Worm (Caenorhabditis elegans): ENCODE data around the gene cyp-33D3.

DNA sequence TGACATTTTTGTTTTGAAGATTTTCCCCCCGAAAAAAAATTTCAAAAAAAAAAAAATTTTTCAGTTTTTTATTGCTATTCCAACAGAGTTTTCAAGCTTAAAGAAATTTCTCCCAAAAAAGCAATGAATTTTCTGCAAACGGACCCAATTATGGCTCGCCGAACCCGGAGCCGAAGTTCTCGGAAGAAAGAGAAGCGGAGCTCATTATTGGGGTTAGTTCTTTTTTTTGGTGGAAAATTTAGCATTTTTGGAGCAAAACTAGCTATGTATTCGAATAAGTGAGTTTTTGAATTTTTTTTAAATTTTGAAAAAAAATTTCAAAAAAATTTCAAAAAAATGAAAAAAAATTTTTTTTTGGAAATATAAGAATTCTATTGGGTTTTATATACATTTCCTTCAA is 17.4 kb downstream of the cyp-33D3 start, which contains the start of gene ncs-5:
- no peak for TF ChIP-seq duxl-1 (tag; optimal IDR thresholded peaks at IDR 0.05; ENCODE audit: poor library complexity)
- TF ChIP-seq R02D3.7 (tag; optimal IDR thresholded peaks at IDR 0.05), result no peak
- no peak for TF ChIP-seq lin-13 (GFP tag; optimal IDR thresholded peaks at IDR 0.05)
- TF ChIP-seq snpc-4 (tag; optimal IDR thresholded peaks at IDR 0.05), result no peak
- no peak for TF ChIP-seq fos-1 (tag; optimal IDR thresholded peaks at IDR 0.05)
- no peak for TF ChIP-seq tag-97 (GFP tag; IDR thresholded peaks at IDR 0.05)
- TF ChIP-seq unc-62 (GFP tag; optimal IDR thresholded peaks at IDR 0.05 in 1 of 2), result no peak
- no peak for TF ChIP-seq unc-62 (tag; optimal IDR thresholded peaks at IDR 0.05)
- no peak for TF ChIP-seq ztf-7 (tag; optimal IDR thresholded peaks at IDR 0.05)
- no peak for TF ChIP-seq ZK337.2 (GFP tag; IDR thresholded peaks at IDR 0.05)
- TF ChIP-seq nhr-76 (tag; optimal IDR thresholded peaks at IDR 0.05), result no peak
